Fruit fly (Drosophila melanogaster) whole organism, adult: Measurements from ENCODE around the gene CG32119.

Experiments
- CG12768 ChIP-seq: fragments of 200-800 bp; sonication (Bioruptor generic); optimal IDR thresholded peaks from 2 replicates; lab custom pipeline; 2017; ENCODE audit warnings: missing biosample characterization, missing genetic modification characterization, mild to moderate bottlenecking, moderate library complexity, missing genetic modification reagents
- CG1620 ChIP-seq: fragments of 200-800 bp; sonication (Bioruptor generic); optimal IDR thresholded peaks from 2 replicates; lab custom pipeline; 2016; ENCODE audit warnings: missing biosample characterization, missing genetic modification characterization
- Mnt ChIP-seq: fragments of 200-800 bp; sonication (Bioruptor generic); optimal IDR thresholded peaks from 2 replicates; lab custom pipeline; 2016; ENCODE audit warnings: missing biosample characterization, mild to moderate bottlenecking, missing genetic modification characterization
- cnc ChIP-seq, 2 experiments: fragments of >200 bp; optimal IDR thresholded peaks; 2 replicates each; lab custom pipeline; 2017
- kay ChIP-seq: fragments of 200-800 bp; sonication (Bioruptor generic); peaks from one replicate; lab custom pipeline; 2016; ENCODE audit warnings: missing biosample characterization, missing genetic modification characterization, borderline replicate concordance
- ovo ChIP-seq: fragments of 200-800 bp; sonication (Bioruptor generic); optimal IDR thresholded peaks from 2 replicates; lab custom pipeline; 2016; ENCODE audit warnings: missing biosample characterization, missing genetic modification characterization
- tj ChIP-seq: fragments of 200-800 bp; sonication (Bioruptor generic); optimal IDR thresholded peaks from 3 replicates; lab custom pipeline; 2017; ENCODE audit warnings: missing biosample characterization, mild to moderate bottlenecking, missing genetic modification characterization, moderate library complexity

dm6 chr3L:13296760-13297159 is 48.3 kb upstream of the CG32119 start, which contains the start of gene Sfp70A4:
- TF ChIP-seq tj (no peak), kay (no peak), CG12768 (GFP tag; lab: Kevin White, UChicago) (no peak), CG1620 (GFP tag; lab: Kevin White, UChicago) (no peak), ovo (GFP tag; lab: Kevin White, UChicago) (no peak), cnc (optimal IDR thresholded peaks at IDR 0.05; lab: Kevin White, UChicago) (no peak), Mnt (GFP tag; lab: Kevin White, UChicago) (no peak)
